Worm (Caenorhabditis elegans): ENCODE data around the gene otpl-5.

- TF ChIP-seq hlh-26 (GFP tag; conservative IDR thresholded peaks at IDR 0.05) (no peak), hmg-20 (GFP tag; IDR thresholded peaks at IDR 0.05) (no peak), lag-1 (GFP tag; IDR thresholded peaks at IDR 0.05) (no peak)
These were observed 23.1 kb downstream of the otpl-5 start, which contains the start of gene acr-15 for ce11 chrV:8552460-8552859.
